Worm (Caenorhabditis elegans) whole organism, L2 larva: ENCODE data around the gene ddn-1.

Experiments
- R02D3.7 ChIP-seq: fragments of 150-350 bp; optimal IDR thresholded peaks from 2 replicates; lab custom pipeline; 2014; ENCODE audit warnings: missing biosample characterization, missing genetic modification characterization
- ceh-82 ChIP-seq: fragments of 150-350 bp; optimal IDR thresholded peaks from 2 replicates; lab custom pipeline; 2014; ENCODE audit warnings: missing biosample characterization, missing genetic modification characterization
- dmd-4 ChIP-seq: sonication (generic microtip); optimal IDR thresholded peaks from 2 replicates; lab custom pipeline; 2017; ENCODE audit warnings: missing biosample characterization, missing genetic modification characterization
- elt-1 ChIP-seq: fragments of 150-350 bp; optimal IDR thresholded peaks from 2 replicates; lab custom pipeline; 2014; ENCODE audit warnings: missing biosample characterization, missing genetic modification characterization
- elt-3 ChIP-seq: sonication (generic microtip); optimal IDR thresholded peaks from 2 replicates; lab custom pipeline; 2017; ENCODE audit warnings: missing biosample characterization, missing genetic modification characterization
- lin-13 ChIP-seq: fragments of 150-350 bp; optimal IDR thresholded peaks from 2 replicates; lab custom pipeline; 2014; ENCODE audit warnings: missing biosample characterization, missing genetic modification reagents, missing genetic modification characterization
- mab-5 ChIP-seq: fragments of 150-350 bp; optimal IDR thresholded peaks from 2 replicates; lab custom pipeline; 2014; ENCODE audit warnings: missing biosample characterization, missing genetic modification characterization
- nhr-10 ChIP-seq: sonication (generic microtip); optimal IDR thresholded peaks from 2 replicates; lab custom pipeline; 2017; ENCODE audit warnings: missing biosample characterization, missing genetic modification characterization
- nhr-11 ChIP-seq: fragments of 150-350 bp; optimal IDR thresholded peaks from 2 replicates; lab custom pipeline; 2014; ENCODE audit warnings: missing biosample characterization, missing genetic modification characterization
- nhr-237 ChIP-seq: fragments of 150-350 bp; optimal IDR thresholded peaks from 2 replicates; lab custom pipeline; 2014; ENCODE audit warnings: missing biosample characterization, missing genetic modification characterization
- skn-1 ChIP-seq: sonication (generic microtip); optimal IDR thresholded peaks from 2 replicates; lab custom pipeline; 2017; ENCODE audit warnings: missing biosample characterization, missing genetic modification characterization
- snpc-4 ChIP-seq: fragments of 150-350 bp; optimal IDR thresholded peaks from 2 replicates; lab custom pipeline; 2014; ENCODE audit warnings: missing biosample characterization, missing genetic modification characterization
- unc-39 ChIP-seq: fragments of 150-350 bp; optimal IDR thresholded peaks from 2 replicates; lab custom pipeline; 2014; ENCODE audit warnings: missing biosample characterization, missing genetic modification characterization
- unc-62 ChIP-seq: fragments of 150-350 bp; optimal IDR thresholded peaks from 2 replicates; lab custom pipeline; 2014; ENCODE audit warnings: missing biosample characterization, missing genetic modification reagents, missing genetic modification characterization

- TF ChIP-seq R02D3.7 (tag; lab: Kevin White, UChicago) (no peak), elt-3 (tag; lab: Kevin White, UChicago) (no peak), unc-62 (GFP tag; lab: Kevin White, UChicago) (no peak), nhr-10 (tag; lab: Kevin White, UChicago) (no peak), elt-1 (tag; lab: Kevin White, UChicago) (no peak), mab-5 (tag; lab: Kevin White, UChicago) (no peak), snpc-4 (no peak), nhr-237 (tag; lab: Kevin White, UChicago) (no peak), lin-13 (GFP tag; lab: Kevin White, UChicago) (no peak), unc-39 (tag; lab: Kevin White, UChicago) (no peak), skn-1 (no peak), dmd-4 (tag; lab: Kevin White, UChicago) (no peak), ceh-82 (tag; lab: Kevin White, UChicago) (no peak), nhr-11 (tag; lab: Kevin White, UChicago) (no peak)
These were observed 25.9 kb upstream of the ddn-1 start, which contains the start of gene sup-37 for ce11 chrV:8786245-8786644.
